Worm (Caenorhabditis elegans): ENCODE results near the gene chil-25.

DNA sequence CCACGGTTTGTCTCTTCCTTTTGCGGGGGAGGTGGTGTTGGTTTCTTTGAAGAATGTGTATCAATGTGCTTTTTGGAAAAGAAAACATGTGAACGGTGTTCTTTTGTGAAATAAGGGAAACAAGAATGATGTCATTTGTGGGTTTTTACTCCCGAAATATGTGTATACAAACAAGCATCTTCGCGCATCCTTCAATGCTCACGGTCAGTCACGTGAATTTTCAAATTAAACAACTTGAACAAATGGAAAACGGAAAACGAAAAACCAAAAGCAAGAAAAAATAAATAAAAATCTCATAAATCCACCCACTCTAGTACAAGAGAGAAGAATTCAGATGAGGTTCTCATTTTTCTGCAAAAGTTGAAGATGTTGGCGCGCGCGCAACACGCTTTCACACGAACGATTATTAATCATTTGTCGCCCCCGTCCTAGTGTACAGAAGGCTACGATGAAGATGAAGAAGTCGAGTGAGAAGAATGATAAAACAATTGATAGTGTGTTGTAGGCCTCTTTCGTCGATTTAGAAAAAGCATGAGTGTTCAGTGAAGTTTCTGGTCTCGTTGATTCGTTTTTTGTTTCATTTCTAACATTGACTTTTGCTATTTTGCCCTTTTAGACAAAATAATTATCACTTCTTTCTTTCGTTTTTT, 10.9 kb upstream of the chil-25 start:
- TF ChIP-seq scrt-1 (GFP tag; IDR thresholded peaks at IDR 0.05) (no peak), flt-1 (GFP tag; IDR thresholded peaks at IDR 0.05) (no peak), aly-1 (tag; optimal IDR thresholded peaks at IDR 0.05) (no peak), ama-1 (optimal IDR thresholded peaks at IDR 0.05) (no peak)

Measured in whole organism, early embryonic.